Worm (Caenorhabditis elegans): ENCODE measurements around the gene Y2H9A.4.

ce11 chrV:13453334-13453733 lies 7.6 kb downstream of the Y2H9A.4 start, which contains the start of gene lurp-2:
- TF ChIP-seq mep-1 (tag; optimal IDR thresholded peaks at IDR 0.05): no peak
- TF ChIP-seq ceh-82 (tag; optimal IDR thresholded peaks at IDR 0.05): no peak
- no peak for TF ChIP-seq zag-1 (tag; optimal IDR thresholded peaks at IDR 0.05)
- TF ChIP-seq pax-3 (tag; optimal IDR thresholded peaks at IDR 0.05): no peak
- TF ChIP-seq tbx-2 (tag; optimal IDR thresholded peaks at IDR 0.05): no peak
- TF ChIP-seq skn-1 (tag; optimal IDR thresholded peaks at IDR 0.05): no peak
- no peak for TF ChIP-seq nhr-20 (tag; optimal IDR thresholded peaks at IDR 0.05)
